Fruit fly (Drosophila melanogaster) ovary, adult (tissue): Measurements from ENCODE around the gene Lamtor3.
A peak's percentile ranks its signal among the peaks of the same experiment; 100 is the strongest.

Experiments used
- CG17801 ChIP-seq: fragments of 200-800 bp; optimal IDR thresholded peaks from 2 replicates; lab custom pipeline; 2019; ENCODE audit warnings: missing biosample characterization, mild to moderate bottlenecking, missing genetic modification characterization, moderate library complexity; ENCODE audit not compliant: partially characterized antibody

The Lamtor3 gene

dm6 chr2L:17465915-17466677 is 14.9 kb upstream of the Lamtor3 start:
- TF ChIP-seq CG17801 (GFP tag; lab: Kevin White, UChicago): no peak

- no peak for TF ChIP-seq CG17801 (GFP tag; lab: Kevin White, UChicago)
These were observed 14.1 kb upstream of the Lamtor3 start for dm6 chr2L:17466950-17467349.

dm6 chr2L:17470630-17471029 is 10.4 kb upstream of the Lamtor3 start:
- TF ChIP-seq CG17801 (GFP tag; lab: Kevin White, UChicago): no peak

- no peak for TF ChIP-seq CG17801 (GFP tag; lab: Kevin White, UChicago)
These were observed 9.5 kb upstream of the Lamtor3 start, which contains the start of gene Sgt for dm6 chr2L:17471524-17471923. TSS of gene Sgt (plus strand) at chr2L:17471603.

dm6 chr2L:17472582-17473524 is 8.2 kb upstream of the Lamtor3 start, which contains the start of gene BicD:
TSS of gene BicD (minus strand) at chr2L:17473215.
- TF ChIP-seq CG17801 (GFP tag; lab: Kevin White, UChicago): no peak

dm6 chr2L:17477710-17478109 is 3.3 kb upstream of the Lamtor3 start, which contains the start of gene cass:
TSS of gene cass (minus strand) at chr2L:17477888.
- peak; percentile 15 for TF ChIP-seq CG17801 (GFP tag; lab: Kevin White, UChicago)

dm6 chr2L:17484174-17484573 is 3.1 kb downstream of the Lamtor3 start, which contains the start of the genes GCS2beta and CG5131:
TSS of gene GCS2beta (minus strand) at chr2L:17484307.
TSS of gene CG5131 (plus strand) at chr2L:17484501.
- peak; percentile 84 for TF ChIP-seq CG17801 (GFP tag; lab: Kevin White, UChicago)

dm6 chr2L:17485457-17485856 is 4.4 kb downstream of the Lamtor3 start, which contains the start of the genes CG43221 and CG43645:
TSS of gene CG43221 (plus strand) at chr2L:17485757.
TSS of gene CG43645 (plus strand) at chr2L:17485757.
- no peak for TF ChIP-seq CG17801 (GFP tag; lab: Kevin White, UChicago)

- TF ChIP-seq CG17801 (GFP tag; lab: Kevin White, UChicago): no peak
These were observed 5.2 kb downstream of the Lamtor3 start, which contains the start of gene CG43220 for dm6 chr2L:17486264-17486663. TSS of gene CG43220 (plus strand) at chr2L:17486564.

dm6 chr2L:17492680-17493079 is 11.6 kb downstream of the Lamtor3 start:
- TF ChIP-seq CG17801 (GFP tag; lab: Kevin White, UChicago): no peak

- no peak for TF ChIP-seq CG17801 (GFP tag; lab: Kevin White, UChicago)
These were observed 14.7 kb downstream of the Lamtor3 start for dm6 chr2L:17495759-17496158.

dm6 chr2L:17497108-17497507 is 16.1 kb downstream of the Lamtor3 start, which contains the start of gene qua:
TSS of gene qua (minus strand) at chr2L:17497208.
- TF ChIP-seq CG17801 (GFP tag; lab: Kevin White, UChicago): no peak

- no peak for TF ChIP-seq CG17801 (GFP tag; lab: Kevin White, UChicago)
These were observed 17.7 kb downstream of the Lamtor3 start, which contains the start of gene CG15142 for dm6 chr2L:17498721-17499120. TSS of gene CG15142 (minus strand) at chr2L:17498821.

- no peak for TF ChIP-seq CG17801 (GFP tag; lab: Kevin White, UChicago)
These were observed 20.0 kb downstream of the Lamtor3 start, which contains the start of the genes mEFTs and Dhc36C for dm6 chr2L:17500946-17501451. TSS of gene mEFTs (minus strand) at chr2L:17501106. TSS of gene Dhc36C (plus strand) at chr2L:17501401.
